Worm (Caenorhabditis elegans) whole organism, young adult: Measurements from ENCODE around the gene gpn-1.

Experiments
- Y95B8A.8 ChIP-seq: fragments of 200-800 bp; sonication (Bioruptor generic); IDR thresholded peaks from 2 replicates; pipeline ENCODE4 v1.3.6; 2022; ENCODE audit warnings: missing genetic modification reagents, missing genetic modification characterization, missing compliant biosample characterization
- ama-1 ChIP-seq, 3 experiments: fragments of 150-350 bp in 1 of 3; sonication (generic microtip) in 2 of 3; optimal IDR thresholded peaks; 2 replicates each; lab custom pipeline; 2014 to 2018; ENCODE audit warnings: missing biosample characterization in 2 of 3, missing genetic modification characterization in 2 of 3, missing genetic modification reagents in 2 of 3
- pbrm-1 ChIP-seq: fragments of 200-800 bp; sonication (Bioruptor generic); IDR thresholded peaks from 2 replicates; pipeline ENCODE4 v1.3.6; 2022; ENCODE audit warnings: missing genetic modification reagents, missing genetic modification characterization, missing compliant biosample characterization
- snpc-4 ChIP-seq, 5 experiments: fragments of 150-350 bp in 1 of 5; sonication (generic microtip) in 4 of 5; optimal IDR thresholded peaks; 2 replicates each; lab custom pipeline; 2014 to 2018; ENCODE audit warnings: missing genetic modification characterization in 5 of 5, missing biosample characterization in 3 of 5, antibody characterized with exemption in 2 of 5, mild to moderate bottlenecking in 2 of 5, missing compliant biosample characterization in 2 of 5, missing genotype in 2 of 5, moderate library complexity in 2 of 5, missing genetic modification reagents in 1 of 5
- ztf-25 ChIP-seq: fragments of 200-800 bp; sonication (Bioruptor generic); IDR thresholded peaks from 2 replicates; pipeline ENCODE4 v1.3.6; 2022; ENCODE audit warnings: missing genetic modification reagents, missing genetic modification characterization, missing compliant biosample characterization

DNA sequence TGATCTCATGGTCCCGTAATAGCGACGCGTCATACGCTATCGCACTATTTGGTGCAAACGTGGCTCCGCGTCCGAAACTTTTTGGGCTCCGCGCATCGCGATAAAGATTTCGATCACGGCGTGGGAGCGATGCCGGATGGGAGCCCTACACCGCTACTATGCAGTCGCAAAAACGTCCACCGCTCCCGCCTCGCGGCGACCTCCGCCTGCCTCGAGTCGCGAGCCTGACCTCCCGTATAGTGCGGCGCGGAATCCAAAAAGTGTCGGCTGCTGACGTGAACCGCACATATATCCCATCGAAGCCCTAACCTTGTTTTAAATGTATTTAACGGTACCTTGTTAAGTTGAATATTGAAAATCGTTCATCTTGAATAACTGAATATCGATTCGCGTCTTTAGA, 31.1 kb upstream of the gpn-1 start:
- TF ChIP-seq ztf-25 (GFP tag; lab: Robert Waterston, UW) = no peak
- TF ChIP-seq snpc-4 (GFP tag; optimal IDR thresholded peaks at IDR 0.05; lab: Kevin White, UChicago) = no peak
- peak in 2 of 4 experiments; percentile 59 to 76 for TF ChIP-seq snpc-4 (tag; optimal IDR thresholded peaks at IDR 0.05; lab: Kevin White, UChicago)
- TF ChIP-seq Y95B8A.8 (GFP tag; lab: Robert Waterston, UW) = no peak
- TF ChIP-seq ama-1 (optimal IDR thresholded peaks at IDR 0.05; lab: Kevin White, UChicago) = no peak
- TF ChIP-seq ama-1 (GFP tag; optimal IDR thresholded peaks at IDR 0.05; lab: Kevin White, UChicago) = no peak
- no peak for TF ChIP-seq pbrm-1 (GFP tag; lab: Robert Waterston, UW)
